Worm (Caenorhabditis elegans) whole organism, L2 larva: ENCODE results near the gene pcca-1.

Experiments
- C34F6.9 ChIP-seq: fragments of 150-350 bp; optimal IDR thresholded peaks from 2 replicates; lab custom pipeline; 2014; ENCODE audit warnings: missing biosample characterization, missing genetic modification characterization
- F13H6.1 ChIP-seq: sonication (generic microtip); optimal IDR thresholded peaks from 2 replicates; lab custom pipeline; 2016; ENCODE audit warnings: missing genetic modification characterization, missing compliant biosample characterization
- R02D3.7 ChIP-seq: fragments of 150-350 bp; optimal IDR thresholded peaks from 2 replicates; lab custom pipeline; 2014; ENCODE audit warnings: missing biosample characterization, missing genetic modification characterization
- Y55F3AM.14 ChIP-seq: fragments of 200-800 bp; sonication (Bioruptor generic); optimal IDR thresholded peaks from 2 replicates; lab custom pipeline; 2018; ENCODE audit warnings: mild to moderate bottlenecking, missing genetic modification characterization, missing compliant biosample characterization
- ZK546.5 ChIP-seq: sonication (generic microtip); optimal IDR thresholded peaks from 2 replicates; lab custom pipeline; 2017; ENCODE audit warnings: missing biosample characterization, missing genetic modification characterization
- alr-1 ChIP-seq: fragments of 150-350 bp; optimal IDR thresholded peaks from 2 replicates; lab custom pipeline; 2014; ENCODE audit warnings: missing biosample characterization, missing genetic modification characterization
- ama-1 ChIP-seq: fragments of 150-350 bp; optimal IDR thresholded peaks from 2 replicates; lab custom pipeline; 2018; ENCODE audit warnings: inconsistent platforms
- blmp-1 ChIP-seq: sonication (generic microtip); optimal IDR thresholded peaks from 2 replicates; lab custom pipeline; 2017; ENCODE audit warnings: missing genetic modification characterization, mild to moderate bottlenecking, missing compliant biosample characterization, antibody characterized with exemption, moderate library complexity; ENCODE audit not compliant: insufficient read depth
- ceh-16 ChIP-seq: fragments of 150-350 bp; optimal IDR thresholded peaks from 2 replicates; lab custom pipeline; 2014; ENCODE audit warnings: missing biosample characterization, missing genetic modification characterization
- ceh-82 ChIP-seq: fragments of 150-350 bp; optimal IDR thresholded peaks from 2 replicates; lab custom pipeline; 2014; ENCODE audit warnings: missing biosample characterization, missing genetic modification characterization
- crh-2 ChIP-seq: sonication (generic microtip); optimal IDR thresholded peaks from 2 replicates; lab custom pipeline; 2017; ENCODE audit warnings: missing biosample characterization, missing genetic modification characterization
- dmd-4 ChIP-seq: sonication (generic microtip); optimal IDR thresholded peaks from 2 replicates; lab custom pipeline; 2017; ENCODE audit warnings: missing biosample characterization, missing genetic modification characterization
- egl-27 ChIP-seq: sonication (generic microtip); optimal IDR thresholded peaks from 3 replicates; lab custom pipeline; 2017; ENCODE audit warnings: missing biosample characterization, missing genetic modification reagents, missing genetic modification characterization
- elt-1 ChIP-seq: fragments of 150-350 bp; optimal IDR thresholded peaks from 2 replicates; lab custom pipeline; 2014; ENCODE audit warnings: missing biosample characterization, missing genetic modification characterization
- elt-3 ChIP-seq: sonication (generic microtip); optimal IDR thresholded peaks from 2 replicates; lab custom pipeline; 2017; ENCODE audit warnings: missing biosample characterization, missing genetic modification characterization
- gmeb-1 ChIP-seq: fragments of 150-350 bp; optimal IDR thresholded peaks from 2 replicates; lab custom pipeline; 2014; ENCODE audit warnings: missing biosample characterization, missing genetic modification characterization
- lin-11 ChIP-seq: fragments of 150-350 bp; sonication (generic microtip); optimal IDR thresholded peaks from 2 replicates; lab custom pipeline; 2014; ENCODE audit warnings: missing biosample characterization, missing genetic modification characterization, inconsistent platforms, mixed read lengths
- lin-13 ChIP-seq: fragments of 150-350 bp; optimal IDR thresholded peaks from 2 replicates; lab custom pipeline; 2014; ENCODE audit warnings: missing biosample characterization, missing genetic modification reagents, missing genetic modification characterization
- lin-39 ChIP-seq: fragments of 150-350 bp; optimal IDR thresholded peaks from 2 replicates; lab custom pipeline; 2014; ENCODE audit warnings: missing biosample characterization, missing genetic modification reagents, missing genetic modification characterization
- mab-5 ChIP-seq: fragments of 150-350 bp; optimal IDR thresholded peaks from 2 replicates; lab custom pipeline; 2014; ENCODE audit warnings: missing biosample characterization, missing genetic modification characterization
- mbf-1 ChIP-seq: sonication (generic microtip); optimal IDR thresholded peaks from 2 replicates; lab custom pipeline; 2017; ENCODE audit warnings: missing biosample characterization, missing genetic modification characterization
- mdl-1 ChIP-seq, 2 experiments: fragments of 150-350 bp in 1 of 2; sonication (generic microtip) in 1 of 2; optimal IDR thresholded peaks; 2 replicates each; lab custom pipeline; 2017; ENCODE audit warnings: missing biosample characterization in 2 of 2, missing genetic modification characterization in 2 of 2
- nhr-10 ChIP-seq: sonication (generic microtip); optimal IDR thresholded peaks from 2 replicates; lab custom pipeline; 2017; ENCODE audit warnings: missing biosample characterization, missing genetic modification characterization
- nhr-11 ChIP-seq: fragments of 150-350 bp; optimal IDR thresholded peaks from 2 replicates; lab custom pipeline; 2014; ENCODE audit warnings: missing biosample characterization, missing genetic modification characterization
- nhr-129 ChIP-seq: fragments of 150-350 bp; optimal IDR thresholded peaks from 2 replicates; lab custom pipeline; 2014; ENCODE audit warnings: missing biosample characterization, missing genetic modification characterization
- nhr-21 ChIP-seq: fragments of 150-350 bp; optimal IDR thresholded peaks from 2 replicates; lab custom pipeline; 2014; ENCODE audit warnings: missing biosample characterization, missing genetic modification characterization
- nhr-23 ChIP-seq: fragments of 150-350 bp; optimal IDR thresholded peaks from 2 replicates; lab custom pipeline; 2014; ENCODE audit warnings: missing biosample characterization, missing genetic modification reagents, missing genetic modification characterization
- nhr-237 ChIP-seq: fragments of 150-350 bp; optimal IDR thresholded peaks from 2 replicates; lab custom pipeline; 2014; ENCODE audit warnings: missing biosample characterization, missing genetic modification characterization
- nhr-6 ChIP-seq: fragments of 150-350 bp; optimal IDR thresholded peaks from 2 replicates; lab custom pipeline; 2014; ENCODE audit warnings: missing biosample characterization, missing genetic modification characterization
- peb-1 ChIP-seq: fragments of 150-350 bp; optimal IDR thresholded peaks from 2 replicates; lab custom pipeline; 2014; ENCODE audit warnings: missing biosample characterization, missing genetic modification characterization
- sem-4 ChIP-seq: fragments of 150-350 bp; optimal IDR thresholded peaks from 2 replicates; lab custom pipeline; 2014; ENCODE audit warnings: missing biosample characterization, missing genetic modification reagents, missing genetic modification characterization
- sma-3 ChIP-seq: sonication (generic microtip); optimal IDR thresholded peaks from 2 replicates; lab custom pipeline; 2016; ENCODE audit warnings: missing genetic modification reagents, missing genetic modification characterization, missing compliant biosample characterization
- sma-9 ChIP-seq, 2 experiments: fragments of 150-350 bp in 1 of 2; sonication (generic microtip) in 1 of 2; optimal IDR thresholded peaks; 2 replicates each; lab custom pipeline; 2014 to 2016; ENCODE audit warnings: missing genetic modification characterization in 2 of 2, mild to moderate bottlenecking in 1 of 2, missing biosample characterization in 1 of 2, missing compliant biosample characterization in 1 of 2, missing genetic modification reagents in 1 of 2, moderate library complexity in 1 of 2
- snpc-4 ChIP-seq: fragments of 150-350 bp; optimal IDR thresholded peaks from 2 replicates; lab custom pipeline; 2014; ENCODE audit warnings: missing biosample characterization, missing genetic modification characterization
- unc-55 ChIP-seq: fragments of 150-350 bp; sonication (generic microtip); optimal IDR thresholded peaks from 3 replicates; lab custom pipeline; 2014; ENCODE audit warnings: missing biosample characterization, missing genetic modification reagents, missing genetic modification characterization
- unc-62 ChIP-seq: fragments of 150-350 bp; optimal IDR thresholded peaks from 2 replicates; lab custom pipeline; 2014; ENCODE audit warnings: missing biosample characterization, missing genetic modification reagents, missing genetic modification characterization
- ztf-1 ChIP-seq: fragments of 200-800 bp; sonication (Bioruptor generic); conservative IDR thresholded peaks from 2 replicates; pipeline ENCODE4 v1.3.6; 2022; ENCODE audit warnings: missing genetic modification characterization, missing compliant biosample characterization
- ztf-11 ChIP-seq: sonication (generic microtip); optimal IDR thresholded peaks from 2 replicates; lab custom pipeline; 2017; ENCODE audit warnings: missing biosample characterization, missing genetic modification characterization

Gene pcca-1

DNA sequence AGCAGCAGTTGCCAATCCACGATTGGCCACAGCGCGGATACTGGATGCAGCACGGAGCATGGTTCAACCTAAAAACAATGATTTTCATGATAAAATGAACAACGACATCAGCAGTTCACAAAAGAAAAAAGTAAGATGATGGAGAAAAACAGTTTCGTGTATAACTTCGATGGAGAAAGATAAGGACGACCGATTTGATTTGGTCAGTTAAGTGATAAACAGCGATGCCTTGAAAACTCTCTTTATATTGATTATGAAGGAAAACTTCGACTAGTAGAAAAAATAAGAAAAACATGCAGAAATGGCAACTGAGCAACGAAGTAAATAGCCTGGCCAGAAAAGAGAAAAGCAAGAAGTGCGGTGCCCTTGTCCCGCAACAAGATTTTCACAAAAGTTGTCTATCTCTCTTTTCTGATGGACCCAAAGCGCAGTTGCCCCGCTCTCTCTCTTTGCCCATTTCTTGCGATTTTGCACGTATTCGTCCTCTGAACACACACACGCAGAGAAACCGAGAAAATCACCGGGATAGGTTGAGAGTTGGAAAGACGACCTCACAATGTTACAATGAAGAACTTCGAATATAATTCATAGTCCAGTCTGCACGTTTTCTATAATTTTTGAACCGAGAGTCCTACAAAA, at the start of gene pcca-1:
Gene pcca-1, minus strand, starts transcription at position 68 of the 639 bp plus-strand sequence.
- TF ChIP-seq nhr-11 (no peak), C34F6.9 (tag; lab: Kevin White, UChicago) (peak; percentile 43), ama-1 (lab: Kevin White, UChicago) (peak; percentile 3), alr-1 (no peak), lin-13 (GFP tag; lab: Kevin White, UChicago) (peak; percentile 9), nhr-129 (tag; lab: Kevin White, UChicago) (peak; percentile 49), elt-1 (tag; lab: Kevin White, UChicago) (no peak), unc-55 (GFP tag; lab: Kevin White, UChicago) (no peak), ceh-82 (tag; lab: Kevin White, UChicago) (no peak), sem-4 (no peak), F13H6.1 (tag; lab: Kevin White, UChicago) (peak; percentile 2)

DNA sequence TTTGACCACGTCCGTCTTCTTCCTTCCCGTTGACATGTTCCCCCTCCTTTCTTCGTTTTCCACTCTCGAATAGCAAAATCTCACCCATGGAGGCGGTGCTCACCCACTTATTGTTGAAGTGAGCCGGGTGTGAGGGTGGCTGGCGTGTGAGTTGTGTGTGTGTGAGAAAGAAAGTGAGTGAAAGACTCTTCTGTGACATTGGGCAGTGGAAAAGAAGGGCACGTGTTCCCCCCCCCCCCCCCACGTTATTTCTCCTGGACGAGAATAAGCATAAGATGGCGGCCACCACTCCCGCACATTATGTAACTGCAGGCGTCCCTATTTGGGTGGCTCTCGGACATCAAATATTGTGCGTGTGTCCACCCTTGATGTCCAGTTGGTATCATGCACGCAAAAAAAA, 49.4 kb upstream of the pcca-1 start:
- TF ChIP-seq Y55F3AM.14 (GFP tag; lab: Kevin White, UChicago) (peak; percentile 2), nhr-23 (tag; lab: Kevin White, UChicago) (no peak)

DNA sequence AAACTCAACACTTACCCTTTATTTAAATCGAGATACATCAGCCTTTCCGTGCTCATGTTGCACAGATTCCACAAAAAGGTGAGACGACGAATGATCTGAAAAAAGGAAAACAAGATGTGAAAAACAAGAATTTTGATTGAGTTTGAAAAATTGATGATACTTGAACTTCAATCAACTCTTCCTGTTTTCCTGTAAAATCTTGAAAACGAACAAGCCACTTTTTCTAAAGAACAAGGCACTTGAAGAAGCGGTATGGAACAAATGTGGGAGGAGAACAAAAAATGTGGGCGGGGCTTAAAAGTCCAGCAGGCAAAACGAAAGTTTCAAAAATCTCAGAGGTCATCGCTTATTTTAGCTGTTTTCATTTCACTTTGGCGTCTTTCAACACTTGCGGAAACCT, 46.2 kb upstream of the pcca-1 start, which contains the start of gene kvs-1:
Gene kvs-1, minus strand, starts transcription at position 101 of the 400 bp plus-strand sequence.
- no peak for TF ChIP-seq blmp-1
- no peak for TF ChIP-seq mdl-1 (tag; optimal IDR thresholded peaks at IDR 0.05; lab: Kevin White, UChicago)
- TF ChIP-seq ztf-1, result no peak
- no peak for TF ChIP-seq ceh-16 (tag; lab: Kevin White, UChicago)
- no peak for TF ChIP-seq dmd-4 (tag; lab: Kevin White, UChicago)
- no peak for TF ChIP-seq nhr-10 (tag; lab: Kevin White, UChicago)
- TF ChIP-seq nhr-6, result no peak

DNA sequence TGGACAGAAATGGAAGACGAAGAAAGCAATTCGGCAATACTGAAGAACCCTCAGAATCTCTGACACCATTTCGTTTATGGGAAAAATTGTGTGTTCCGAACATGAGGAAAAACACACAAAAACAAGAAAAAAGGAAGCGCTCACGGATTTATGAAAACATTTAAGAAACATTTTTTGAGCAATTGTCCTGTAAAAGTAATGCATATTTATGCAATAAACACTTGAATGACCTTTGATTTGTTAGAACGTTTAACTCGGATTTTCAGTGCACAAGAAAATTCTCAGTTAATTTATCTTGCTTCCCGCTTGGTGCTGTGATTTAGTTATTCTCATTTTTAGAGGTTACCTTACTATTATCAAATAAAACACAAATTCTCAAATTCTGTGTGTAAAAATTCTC, 43.1 kb upstream of the pcca-1 start:
- TF ChIP-seq dmd-4 (tag; lab: Kevin White, UChicago), result no peak
- no peak for TF ChIP-seq unc-55 (GFP tag; lab: Kevin White, UChicago)
- no peak for TF ChIP-seq peb-1 (tag; lab: Kevin White, UChicago)
- TF ChIP-seq blmp-1, result no peak
- no peak for TF ChIP-seq mab-5 (tag; lab: Kevin White, UChicago)
- no peak for TF ChIP-seq elt-3 (tag; lab: Kevin White, UChicago)
- TF ChIP-seq nhr-129 (tag; lab: Kevin White, UChicago), result no peak
- TF ChIP-seq crh-2 (tag; lab: Kevin White, UChicago), result no peak
- no peak for TF ChIP-seq alr-1
- no peak for TF ChIP-seq mbf-1 (tag; lab: Kevin White, UChicago)
- TF ChIP-seq, all 48 proteins: peak for 0

DNA sequence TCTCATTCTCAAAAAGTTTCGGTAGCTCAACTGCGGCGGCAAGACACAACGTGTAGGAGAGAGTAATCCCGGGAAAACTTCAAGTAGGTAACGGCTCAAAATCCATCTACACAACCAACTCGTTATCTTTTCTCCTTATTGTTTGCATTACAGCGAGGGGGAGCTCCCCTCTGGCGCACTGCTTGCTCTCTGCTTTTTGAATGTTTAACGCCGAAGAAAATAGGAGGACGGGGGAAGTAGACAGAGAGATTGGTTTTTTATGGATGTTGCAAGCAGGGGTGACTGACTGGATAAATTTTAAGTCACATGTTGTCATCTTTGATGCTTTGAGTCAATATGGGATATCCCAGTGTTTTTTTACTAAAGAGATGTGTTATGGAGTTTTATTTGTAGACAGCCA, 28.8 kb upstream of the pcca-1 start:
- TF ChIP-seq egl-27 (tag; lab: Kevin White, UChicago) (no peak), nhr-129 (tag; lab: Kevin White, UChicago) (peak; percentile 23), C34F6.9 (tag; lab: Kevin White, UChicago) (no peak), nhr-6 (no peak), lin-39 (no peak), F13H6.1 (tag; lab: Kevin White, UChicago) (peak; percentile 29), sma-9 (GFP tag; optimal IDR thresholded peaks at IDR 0.05; lab: Kevin White, UChicago) (peak; percentile 24), sma-9 (tag; optimal IDR thresholded peaks at IDR 0.05; lab: Kevin White, UChicago) (no peak), dmd-4 (tag; lab: Kevin White, UChicago) (no peak), mbf-1 (tag; lab: Kevin White, UChicago) (no peak), nhr-21 (no peak)

DNA sequence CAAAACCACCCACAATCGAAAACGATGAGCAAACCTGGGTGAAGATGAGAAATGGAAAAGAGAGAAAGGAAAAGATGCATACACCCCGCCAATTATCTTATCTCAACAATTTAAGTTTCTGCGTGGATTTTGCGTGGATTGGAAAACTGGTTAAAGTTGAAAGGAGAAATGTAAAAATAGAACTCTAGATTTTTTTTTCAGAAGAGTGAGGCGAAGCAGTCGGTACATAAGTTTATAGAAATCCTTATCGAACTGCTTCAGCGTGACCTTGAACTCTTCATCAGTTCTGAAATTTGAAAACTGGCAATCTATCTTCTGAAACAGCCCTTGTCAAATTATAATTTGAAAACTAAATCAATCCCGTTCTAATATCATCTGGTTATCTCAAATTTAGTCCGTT, 28.3 kb upstream of the pcca-1 start, which contains the start of gene clik-2:
Gene clik-2, minus strand, starts transcription at position 101 of the 400 bp plus-strand sequence.
- no peak for TF ChIP-seq lin-11
- TF ChIP-seq ztf-11 (tag; lab: Kevin White, UChicago), result no peak
- no peak for TF ChIP-seq peb-1 (tag; lab: Kevin White, UChicago)
- TF ChIP-seq sem-4, result no peak
- no peak for TF ChIP-seq unc-62 (GFP tag; lab: Kevin White, UChicago)
- no peak for TF ChIP-seq nhr-237 (tag; lab: Kevin White, UChicago)
- no peak for TF ChIP-seq elt-1 (tag; lab: Kevin White, UChicago)
- TF ChIP-seq ZK546.5 (tag; lab: Kevin White, UChicago), result no peak
- no peak for TF ChIP-seq ceh-16 (tag; lab: Kevin White, UChicago)
- no peak for TF ChIP-seq sma-3
- no peak for TF ChIP-seq C34F6.9 (tag; lab: Kevin White, UChicago)
- no peak for TF ChIP-seq dmd-4 (tag; lab: Kevin White, UChicago)
- no peak for TF ChIP-seq ztf-1
- no peak for TF ChIP-seq R02D3.7 (tag; lab: Kevin White, UChicago)
- TF ChIP-seq mdl-1 (tag; optimal IDR thresholded peaks at IDR 0.05; lab: Kevin White, UChicago), result no peak
- no peak for TF ChIP-seq ama-1 (lab: Kevin White, UChicago)
- TF ChIP-seq nhr-129 (tag; lab: Kevin White, UChicago), result no peak
- no peak for TF ChIP-seq gmeb-1 (tag; lab: Kevin White, UChicago)
- TF ChIP-seq snpc-4 (tag; lab: Kevin White, UChicago), result no peak
- TF ChIP-seq, all 48 proteins: peak for 0
